Worm (Caenorhabditis elegans) whole organism, L1 larva: ENCODE results near the gene F57B9.3.

Experiments used
- aha-1 ChIP-seq: fragments of 150-350 bp; optimal IDR thresholded peaks from 2 replicates; lab custom pipeline; 2014; ENCODE audit warnings: missing biosample characterization, missing genetic modification characterization
- ama-1 ChIP-seq: fragments of 150-350 bp; optimal IDR thresholded peaks from 2 replicates; lab custom pipeline; 2014
- ceh-82 ChIP-seq, 3 experiments: fragments of 150-350 bp in 1 of 3; sonication (generic microtip) in 2 of 3; optimal IDR thresholded peaks; 2 replicates each; lab custom pipeline; 2014 to 2017; ENCODE audit warnings: missing biosample characterization in 3 of 3, missing genetic modification characterization in 3 of 3
- dsc-1 ChIP-seq: sonication (generic microtip); optimal IDR thresholded peaks from 2 replicates; lab custom pipeline; 2016; ENCODE audit warnings: mild to moderate bottlenecking, missing genetic modification characterization, missing compliant biosample characterization
- egl-27 ChIP-seq, 2 experiments: fragments of 150-350 bp in 1 of 2; sonication (generic microtip); optimal IDR thresholded peaks; 3 replicates each; lab custom pipeline; 2017 to 2018; ENCODE audit warnings: missing biosample characterization in 2 of 2, missing genetic modification characterization in 2 of 2, missing genetic modification reagents in 2 of 2
- lsy-2 ChIP-seq, 2 experiments: fragments of 150-350 bp; optimal IDR thresholded peaks; 2 replicates each; lab custom pipeline; 2014; ENCODE audit warnings: missing biosample characterization in 2 of 2, missing genetic modification characterization in 2 of 2
- nhr-85 ChIP-seq: sonication (generic microtip); peaks from one replicate; lab custom pipeline; 2016; ENCODE audit warnings: missing genetic modification characterization, inconsistent platforms, missing compliant biosample characterization
- snu-23 ChIP-seq: sonication (generic microtip); optimal IDR thresholded peaks from 2 replicates; lab custom pipeline; 2016; ENCODE audit warnings: missing genetic modification characterization, missing compliant biosample characterization
- unc-130 ChIP-seq: fragments of 150-350 bp; optimal IDR thresholded peaks from 2 replicates; lab custom pipeline; 2017; ENCODE audit warnings: missing biosample characterization, missing genetic modification characterization, inconsistent platforms
- unc-62 ChIP-seq: fragments of 150-350 bp; optimal IDR thresholded peaks from 2 replicates; lab custom pipeline; 2014; ENCODE audit warnings: missing biosample characterization, missing genetic modification reagents, missing genetic modification characterization

DNA sequence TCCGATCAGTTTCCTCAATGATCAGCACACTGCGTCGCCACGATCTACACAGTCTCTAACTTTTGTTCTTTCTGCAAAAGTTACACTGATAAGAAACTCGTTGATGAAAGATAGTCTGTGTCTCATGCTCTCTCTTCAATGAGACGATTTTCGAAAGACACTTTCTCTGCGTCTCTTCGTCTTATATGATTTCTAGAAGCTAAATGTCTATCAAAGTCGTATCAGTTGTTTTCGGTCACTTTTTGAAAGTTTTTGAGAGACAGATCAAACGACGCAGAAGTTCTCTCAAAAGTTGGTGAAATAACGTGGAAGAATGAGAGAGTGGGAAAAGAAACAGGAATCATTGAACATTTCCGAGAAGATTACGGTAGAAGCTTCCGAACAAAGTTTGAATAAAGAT is 44.5 kb upstream of the F57B9.3 start:
- TF ChIP-seq unc-62 (GFP tag; lab: Kevin White, UChicago) (no peak), unc-130 (tag; lab: Kevin White, UChicago) (no peak), ceh-82 (tag; optimal IDR thresholded peaks at IDR 0.05; lab: Kevin White, UChicago) (peak in 2 of 3 experiments; percentile 10 to 11), snu-23 (GFP tag; lab: Kevin White, UChicago) (peak; percentile 86), nhr-85 (peak; percentile 87), aha-1 (tag; lab: Kevin White, UChicago) (no peak), egl-27 (tag; optimal IDR thresholded peaks at IDR 0.05; lab: Kevin White, UChicago) (no peak), ama-1 (lab: Kevin White, UChicago) (no peak), dsc-1 (no peak), lsy-2 (tag; optimal IDR thresholded peaks at IDR 0.05; lab: Kevin White, UChicago) (peak; percentile 74 to 91)
